Fruit fly (Drosophila melanogaster): Measurements from ENCODE around the gene Ip259.

The Ip259 gene

DNA sequence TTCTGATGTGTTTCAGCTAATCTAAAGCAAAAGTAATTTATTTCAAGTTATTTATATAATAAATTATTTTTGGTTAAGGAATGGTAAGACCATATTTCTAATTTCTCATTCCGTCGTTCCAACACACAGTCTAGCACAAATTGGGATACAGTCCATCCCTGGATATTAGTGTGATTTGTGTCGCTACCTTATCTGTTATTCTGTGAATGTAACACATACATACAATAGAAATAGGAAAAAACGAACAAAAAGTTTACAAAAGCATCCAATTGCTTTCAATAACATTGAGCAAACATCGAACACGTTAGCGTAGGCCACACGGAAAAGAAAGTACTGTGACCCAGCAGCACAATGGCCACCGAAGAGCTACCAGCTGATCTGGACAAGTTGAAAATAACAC, 41.6 kb upstream of the Ip259 start, which contains the start of gene CG5056 (continued):
- TF ChIP-seq Fer1 (GFP tag; optimal IDR thresholded peaks at IDR 0.05): no peak
- peak; percentile 49 for TF ChIP-seq sens (GFP tag)
- peak; percentile 39; the same call in 1 of the 3 replicates for TF ChIP-seq knrl (GFP tag; IDR thresholded peaks at IDR 0.05; ENCODE audit: partially characterized antibody)
- TF ChIP-seq yki (optimal IDR thresholded peaks at IDR 0.05): no peak
- no peak for TF ChIP-seq Hr51 (GFP tag; optimal IDR thresholded peaks at IDR 0.05)
- TF ChIP-seq btn (GFP tag; optimal IDR thresholded peaks at IDR 0.05): no peak
- peak in 1 of 2 experiments; percentile 66 for TF ChIP-seq crp (GFP tag; optimal IDR thresholded peaks at IDR 0.05)
- no peak for TF ChIP-seq Hr78 (GFP tag; optimal IDR thresholded peaks at IDR 0.05)
- TF ChIP-seq CG12391 (tag; optimal IDR thresholded peaks at IDR 0.05): peak; percentile 47
- TF ChIP-seq Side (GFP tag; optimal IDR thresholded peaks at IDR 0.05): no peak
- TF ChIP-seq CG6175 (GFP tag; IDR thresholded peaks at IDR 0.05): no peak
- no peak for TF ChIP-seq danr (GFP tag; IDR thresholded peaks at IDR 0.05)
- no peak for TF ChIP-seq CG34422 (GFP tag; IDR thresholded peaks at IDR 0.05)
- TF ChIP-seq CG8290 (GFP tag; optimal IDR thresholded peaks at IDR 0.05): peak; percentile 12
- TF ChIP-seq CG8290 (tag; optimal IDR thresholded peaks at IDR 0.05): no peak
- no peak for TF ChIP-seq C15 (GFP tag; IDR thresholded peaks at IDR 0.05)
- peak; percentile 16; the same call in 1 of the 2 replicates for TF ChIP-seq lmd (GFP tag; IDR thresholded peaks at IDR 0.05)
- TF ChIP-seq CG6683 (GFP tag; optimal IDR thresholded peaks at IDR 0.05): no peak
- no peak for TF ChIP-seq CG31441 (GFP tag; IDR thresholded peaks at IDR 0.05)
- no peak for TF ChIP-seq hbn (GFP tag; IDR thresholded peaks at IDR 0.05; ENCODE audit: partially characterized antibody)
- TF ChIP-seq CG4424 (GFP tag; optimal IDR thresholded peaks at IDR 0.05): peak; percentile 3
- no peak for TF ChIP-seq Doc2 (GFP tag; IDR thresholded peaks at IDR 0.05)
- TF ChIP-seq MESR4 (GFP tag; optimal IDR thresholded peaks at IDR 0.05): peak; percentile 95
- TF ChIP-seq chif (GFP tag; optimal IDR thresholded peaks at IDR 0.05): no peak
- no peak for TF ChIP-seq vnd (GFP tag; IDR thresholded peaks at IDR 0.05; ENCODE audit: partially characterized antibody)

DNA sequence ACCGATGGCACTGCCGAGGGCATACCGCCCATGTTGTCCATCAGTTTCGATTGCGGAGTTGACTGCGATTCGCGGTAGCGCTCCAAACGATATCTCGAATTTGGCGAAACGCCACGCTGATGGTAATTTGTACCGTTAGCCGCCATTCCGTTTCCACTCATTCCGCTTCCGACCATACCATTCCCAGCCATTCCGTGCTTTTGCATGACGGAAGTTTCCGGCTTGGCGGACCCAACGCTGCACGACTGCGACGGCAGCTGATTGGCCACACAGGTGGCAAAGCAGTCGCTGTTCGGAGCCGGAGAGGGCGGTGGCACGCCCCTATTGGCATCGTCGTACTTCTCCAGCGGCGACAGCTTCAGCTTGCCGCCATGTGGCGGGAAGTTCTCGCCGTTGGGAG, 35.9 kb upstream of the Ip259 start:
- TF ChIP-seq ranshi (GFP tag; IDR thresholded peaks at IDR 0.05) (no peak), mam (GFP tag; optimal IDR thresholded peaks at IDR 0.05) (no peak), lbe (GFP tag; optimal IDR thresholded peaks at IDR 0.05) (no peak), yki (optimal IDR thresholded peaks at IDR 0.05) (no peak), Ets97D (GFP tag; optimal IDR thresholded peaks at IDR 0.05) (peak; percentile 11), Tbp (GFP tag; optimal IDR thresholded peaks at IDR 0.05) (no peak), da (GFP tag; optimal IDR thresholded peaks at IDR 0.05) (peak; percentile 13), CG13424 (tag; optimal IDR thresholded peaks at IDR 0.05) (no peak), Atf3 (GFP tag; optimal IDR thresholded peaks at IDR 0.05) (no peak), Hr39 (optimal IDR thresholded peaks at IDR 0.05) (no peak), hth (optimal IDR thresholded peaks at IDR 0.05) (no peak), CG30020 (tag; optimal IDR thresholded peaks at IDR 0.05) (peak; percentile 49), Dad (GFP tag; optimal IDR thresholded peaks at IDR 0.05) (no peak), CG7963 (GFP tag; IDR thresholded peaks at IDR 0.05; ENCODE audit: partially characterized antibody) (no peak), tup (GFP tag; optimal IDR thresholded peaks at IDR 0.05) (no peak), Sox102F (GFP tag; optimal IDR thresholded peaks at IDR 0.05) (no peak), Optix (GFP tag; IDR thresholded peaks at IDR 0.05) (no peak), Hr51 (GFP tag; optimal IDR thresholded peaks at IDR 0.05) (no peak), Deaf1 (tag; optimal IDR thresholded peaks at IDR 0.05) (no peak), ap (GFP tag; IDR thresholded peaks at IDR 0.05) (no peak), MESR4 (GFP tag; optimal IDR thresholded peaks at IDR 0.05) (no peak), corto (GFP tag; optimal IDR thresholded peaks at IDR 0.05) (no peak), dysf (GFP tag; IDR thresholded peaks at IDR 0.05) (0 out of 3 replicates have a peak, but pooled peaks have one; percentile 28), crp (GFP tag; optimal IDR thresholded peaks at IDR 0.05) (no peak), CG9609 (GFP tag; optimal IDR thresholded peaks at IDR 0.05) (no peak), ken (GFP tag; IDR thresholded peaks at IDR 0.05) (no peak), CG1603 (tag; optimal IDR thresholded peaks at IDR 0.05) (peak; percentile 67), Asciz (GFP tag; optimal IDR thresholded peaks at IDR 0.05) (no peak), fd64A (GFP tag; optimal IDR thresholded peaks at IDR 0.05) (no peak), sqz (GFP tag; optimal IDR thresholded peaks at IDR 0.05) (no peak), CG18764 (GFP tag; optimal IDR thresholded peaks at IDR 0.05) (no peak)
